Worm (Caenorhabditis elegans): ENCODE data around the gene F23B12.4.

ce11 chrV:14460122-14460521 is 19.2 kb downstream of the F23B12.4 start:
- no peak for TF ChIP-seq unc-62 (GFP tag; optimal IDR thresholded peaks at IDR 0.05)
- TF ChIP-seq ztf-11 (tag; optimal IDR thresholded peaks at IDR 0.05), result no peak
- TF ChIP-seq nhr-76 (tag; optimal IDR thresholded peaks at IDR 0.05), result no peak
- no peak for TF ChIP-seq ceh-88 (GFP tag; IDR thresholded peaks at IDR 0.05)
- TF ChIP-seq lin-14 (GFP tag; optimal IDR thresholded peaks at IDR 0.05), result no peak
- TF ChIP-seq sox-4 (tag; optimal IDR thresholded peaks at IDR 0.05), result no peak
- no peak for TF ChIP-seq mep-1 (tag; optimal IDR thresholded peaks at IDR 0.05)
- no peak for TF ChIP-seq lin-15B (tag; optimal IDR thresholded peaks at IDR 0.05)
